Worm (Caenorhabditis elegans): ENCODE measurements around the gene ceh-28.

ce11 chrX:13110004-13110403 is 35.5 kb downstream of the ceh-28 start:
- TF ChIP-seq pqm-1 (tag; optimal IDR thresholded peaks at IDR 0.05) (no peak), sea-2 (GFP tag; optimal IDR thresholded peaks at IDR 0.05) (no peak), nhr-77 (tag; optimal IDR thresholded peaks at IDR 0.05) (no peak), fkh-10 (GFP tag; optimal IDR thresholded peaks at IDR 0.05) (no peak), ceh-28 (tag; optimal IDR thresholded peaks at IDR 0.05) (no peak), nhr-12 (tag; optimal IDR thresholded peaks at IDR 0.05) (no peak)

All from whole organism, L3 larva.